Worm (Caenorhabditis elegans): Measurements from ENCODE around the gene nlp-53.
A peak's percentile ranks its signal among the peaks of the same experiment; 100 is the strongest.

Gene nlp-53

DNA sequence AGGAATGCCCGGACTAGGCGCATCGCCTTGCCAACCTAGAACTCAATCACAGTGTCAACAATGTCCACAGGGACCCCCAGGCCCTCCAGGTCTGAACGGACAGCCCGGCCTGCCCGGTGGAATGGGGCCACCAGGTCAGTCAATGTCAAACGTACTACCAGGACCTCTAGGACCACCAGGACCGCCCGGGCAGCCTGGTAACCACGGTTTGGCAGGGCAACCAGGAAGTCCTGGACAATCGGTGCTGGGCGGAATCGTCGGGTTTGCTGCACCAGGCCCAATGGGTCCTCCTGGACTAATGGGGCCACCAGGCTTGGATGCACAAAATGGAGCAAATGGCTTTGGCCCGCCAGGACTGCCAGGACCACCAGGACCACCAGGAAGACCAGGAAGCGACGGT, 28.0 kb upstream of the nlp-53 start:
- TF ChIP-seq C38D4.7 (GFP tag; optimal IDR thresholded peaks at IDR 0.05) (no peak), pag-3 (tag; optimal IDR thresholded peaks at IDR 0.05; ENCODE audit: borderline replicate concordance) (peak; percentile 36), ttx-3 (tag; optimal IDR thresholded peaks at IDR 0.05) (no peak), C08G9.2 (tag; optimal IDR thresholded peaks at IDR 0.05) (peak; percentile 41)

- TF ChIP-seq pat-9 (tag; optimal IDR thresholded peaks at IDR 0.05) (no peak), nhr-232 (tag; optimal IDR thresholded peaks at IDR 0.05) (no peak), ceh-30 (tag; optimal IDR thresholded peaks at IDR 0.05) (no peak), ama-1 (optimal IDR thresholded peaks at IDR 0.05) (no peak), hlh-6 (tag; optimal IDR thresholded peaks at IDR 0.05) (no peak), ceh-6 (GFP tag; optimal IDR thresholded peaks at IDR 0.05) (no peak), dmd-4 (tag; optimal IDR thresholded peaks at IDR 0.05; ENCODE audit: borderline replicate concordance) (no peak), fkh-6 (tag; optimal IDR thresholded peaks at IDR 0.05) (no peak)
These were observed 27.5 kb upstream of the nlp-53 start, which contains the start of gene col-44 for ce11 chrX:13591175-13591574. Gene col-44, plus strand, starts transcription at chrX:13591475.

ce11 chrX:13591953-13592352, 26.7 kb upstream of the nlp-53 start:
- TF ChIP-seq K09A11.1 (tag; optimal IDR thresholded peaks at IDR 0.05; ENCODE audit: insufficient read depth) (no peak), unc-86 (tag; optimal IDR thresholded peaks at IDR 0.05) (no peak)

- TF ChIP-seq ceh-14 (tag; optimal IDR thresholded peaks at IDR 0.05) = no peak
- TF ChIP-seq ref-2 (tag; optimal IDR thresholded peaks at IDR 0.05) = no peak
- no peak for TF ChIP-seq ceh-48 (tag; optimal IDR thresholded peaks at IDR 0.05)
- no peak for TF ChIP-seq pat-9 (tag; optimal IDR thresholded peaks at IDR 0.05)
These were observed 26.3 kb upstream of the nlp-53 start, which contains the start of gene F54B11.4 for ce11 chrX:13592367-13592766. Gene F54B11.4, plus strand, starts transcription at chrX:13592667.

ce11 chrX:13596003-13596767, 22.5 kb upstream of the nlp-53 start, which contains the start of gene F54B11.5:
Gene F54B11.5, minus strand, starts transcription at chrX:13596068.
- peak; percentile 22 for TF ChIP-seq tbx-2 (tag; optimal IDR thresholded peaks at IDR 0.05)
- peak; percentile 59 for TF ChIP-seq unc-55 (GFP tag; optimal IDR thresholded peaks at IDR 0.05)
- TF ChIP-seq madf-2 (tag; optimal IDR thresholded peaks at IDR 0.05) = no peak
- peak; percentile 87 for TF ChIP-seq hlh-30 (tag; optimal IDR thresholded peaks at IDR 0.05; ENCODE audit: insufficient read depth)
- TF ChIP-seq elt-2 (tag; optimal IDR thresholded peaks at IDR 0.05) = peak; percentile 46
- TF ChIP-seq ama-1 (optimal IDR thresholded peaks at IDR 0.05) = no peak
- peak; percentile 29 for TF ChIP-seq nfya-1 (tag; optimal IDR thresholded peaks at IDR 0.05)
- no peak for TF ChIP-seq ceh-2 (tag; optimal IDR thresholded peaks at IDR 0.05)
- TF ChIP-seq ahr-1 (tag; optimal IDR thresholded peaks at IDR 0.05) = no peak
- TF ChIP-seq unc-42 (tag; optimal IDR thresholded peaks at IDR 0.05) = peak; percentile 33
- TF ChIP-seq rnt-1 (tag; optimal IDR thresholded peaks at IDR 0.05) = no peak
- no peak for TF ChIP-seq ref-2 (tag; optimal IDR thresholded peaks at IDR 0.05)

- TF ChIP-seq unc-42 (tag; optimal IDR thresholded peaks at IDR 0.05) = peak; percentile 81
- peak; percentile 15 for TF ChIP-seq C08G9.2 (tag; optimal IDR thresholded peaks at IDR 0.05)
- TF ChIP-seq ttx-3 (tag; optimal IDR thresholded peaks at IDR 0.05) = peak; percentile 16
- peak; percentile 64 for TF ChIP-seq lim-6 (tag; optimal IDR thresholded peaks at IDR 0.05)
- TF ChIP-seq pros-1 (tag; optimal IDR thresholded peaks at IDR 0.05) = peak; percentile 4
- TF ChIP-seq unc-55 (GFP tag; optimal IDR thresholded peaks at IDR 0.05) = peak; percentile 58
- peak; percentile 47 for TF ChIP-seq ceh-48 (tag; optimal IDR thresholded peaks at IDR 0.05)
- peak; percentile 32 for TF ChIP-seq ref-2 (tag; optimal IDR thresholded peaks at IDR 0.05)
- peak; percentile 17 for TF ChIP-seq ceh-2 (tag; optimal IDR thresholded peaks at IDR 0.05)
- peak; percentile 66 for TF ChIP-seq ceh-14 (tag; optimal IDR thresholded peaks at IDR 0.05)
- TF ChIP-seq hlh-6 (tag; optimal IDR thresholded peaks at IDR 0.05) = peak; percentile 46
- peak; percentile 13 for TF ChIP-seq pag-3 (tag; optimal IDR thresholded peaks at IDR 0.05; ENCODE audit: borderline replicate concordance)
- TF ChIP-seq sdc-2 (tag; optimal IDR thresholded peaks at IDR 0.05) = peak; percentile 79
- no peak for TF ChIP-seq K02D7.2 (tag; optimal IDR thresholded peaks at IDR 0.05)
- no peak for TF ChIP-seq tbx-7 (tag; optimal IDR thresholded peaks at IDR 0.05)
- TF ChIP-seq ceh-31 (tag; optimal IDR thresholded peaks at IDR 0.05) = peak; percentile 81
- no peak for TF ChIP-seq fkh-6 (tag; optimal IDR thresholded peaks at IDR 0.05)
- peak; percentile 75 for TF ChIP-seq tbx-2 (tag; optimal IDR thresholded peaks at IDR 0.05)
- peak; percentile 58 for TF ChIP-seq nfya-1 (tag; optimal IDR thresholded peaks at IDR 0.05)
- peak; percentile 94 for TF ChIP-seq hlh-30 (tag; optimal IDR thresholded peaks at IDR 0.05; ENCODE audit: insufficient read depth)
- no peak for TF ChIP-seq dmd-4 (tag; optimal IDR thresholded peaks at IDR 0.05; ENCODE audit: borderline replicate concordance)
- TF ChIP-seq dve-1 (tag; optimal IDR thresholded peaks at IDR 0.05) = no peak
- peak; percentile 26 for TF ChIP-seq unc-86 (tag; optimal IDR thresholded peaks at IDR 0.05)
- TF ChIP-seq syd-9 (tag; optimal IDR thresholded peaks at IDR 0.05) = peak; percentile 25
- TF ChIP-seq ceh-9 (tag; optimal IDR thresholded peaks at IDR 0.05) = no peak
- peak; percentile 21 for TF ChIP-seq ceh-18 (tag; optimal IDR thresholded peaks at IDR 0.05)
These were observed 20.6 kb upstream of the nlp-53 start, which contains the start of gene bra-1 for ce11 chrX:13598021-13598499. Gene bra-1, plus strand, starts transcription at chrX:13598449.

Data from whole organism, late embryonic.